Fruit fly (Drosophila melanogaster): ENCODE data around the gene CG34288.

DNA sequence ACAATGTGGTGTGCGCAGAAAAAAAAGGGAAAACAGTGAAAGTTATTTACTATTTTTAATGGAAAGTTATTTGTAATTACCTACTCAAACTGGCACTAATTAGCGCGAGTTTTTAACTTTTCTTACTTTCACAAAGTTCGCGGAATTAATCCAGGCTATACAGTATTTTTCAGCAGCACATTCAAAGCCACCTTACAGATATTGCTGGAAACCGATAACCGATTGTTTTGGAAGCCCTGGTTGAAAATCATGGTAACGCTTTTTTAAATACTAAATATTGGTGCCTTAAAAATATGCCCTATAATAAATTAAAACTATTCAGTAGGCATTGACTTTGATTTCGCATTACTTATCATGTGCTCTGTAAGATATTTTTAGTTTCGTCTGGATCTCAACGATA is 45.7 kb upstream of the CG34288 start, which contains the start of gene tHMG2:
- no peak for TF ChIP-seq psq (GFP tag; optimal IDR thresholded peaks at IDR 0.05)
- TF ChIP-seq fru (GFP tag; optimal IDR thresholded peaks at IDR 0.05) = no peak
- TF ChIP-seq tai (GFP tag; optimal IDR thresholded peaks at IDR 0.05) = no peak
- no peak for TF ChIP-seq Hr78 (GFP tag; optimal IDR thresholded peaks at IDR 0.05)
- no peak for TF ChIP-seq h (GFP tag; optimal IDR thresholded peaks at IDR 0.05)
- no peak for TF ChIP-seq dl (GFP tag; optimal IDR thresholded peaks at IDR 0.05; ENCODE audit: insufficient read depth in 1 of 2, partially characterized antibody in 2 of 2)
- no peak for TF ChIP-seq Myc (optimal IDR thresholded peaks at IDR 0.05)
- TF ChIP-seq Rel (GFP tag; optimal IDR thresholded peaks at IDR 0.05) = no peak
- TF ChIP-seq Rel (tag; optimal IDR thresholded peaks at IDR 0.05) = no peak
- TF ChIP-seq jim (GFP tag; optimal IDR thresholded peaks at IDR 0.05) = no peak
